Worm (Caenorhabditis elegans): Measurements from ENCODE around the gene fbxb-76.

- TF ChIP-seq ama-1 (optimal IDR thresholded peaks at IDR 0.05) (no peak), T23F11.4 (GFP tag; optimal IDR thresholded peaks at IDR 0.05) (no peak)
Measured at ce11 chrIV:11350809-11351208, 28.3 kb downstream of the fbxb-76 start.
